Fruit fly (Drosophila melanogaster) whole organism, wandering third instar larva: ENCODE results near the gene rho-6.

ENCODE experiments used
- CG32264 ChIP-seq: fragments of 200-800 bp; sonication (Bioruptor generic); optimal IDR thresholded peaks from 2 replicates; lab custom pipeline; 2016; ENCODE audit warnings: missing biosample characterization, missing genetic modification characterization
- CrebA ChIP-seq: fragments of 200-800 bp; sonication (Bioruptor generic); optimal IDR thresholded peaks from 2 replicates; lab custom pipeline; 2016; ENCODE audit warnings: missing biosample characterization, mild to moderate bottlenecking, missing genetic modification characterization, borderline replicate concordance
- HLH106 ChIP-seq: fragments of 200-800 bp; optimal IDR thresholded peaks from 3 replicates; lab custom pipeline; 2019; ENCODE audit warnings: missing biosample characterization, mild to moderate bottlenecking, missing genetic modification characterization, moderate library complexity
- Hr78 ChIP-seq: fragments of >200 bp; optimal IDR thresholded peaks from 2 replicates; lab custom pipeline; 2017; ENCODE audit warnings: missing biosample characterization, missing genetic modification characterization
- N ChIP-seq: fragments of >200 bp; optimal IDR thresholded peaks from 2 replicates; lab custom pipeline; 2018; ENCODE audit warnings: missing biosample characterization, missing external identifiers, missing genetic modification characterization
- Rel ChIP-seq, 2 experiments: fragments of 200-800 bp; sonication (Bioruptor generic) in 1 of 2; optimal IDR thresholded peaks; 2 replicates in 1 of 2; 3 replicates in 1 of 2; lab custom pipeline; 2016 to 2019; ENCODE audit warnings: mild to moderate bottlenecking in 2 of 2, missing biosample characterization in 2 of 2, missing genetic modification characterization in 2 of 2, moderate library complexity in 1 of 2
- fru ChIP-seq: fragments of 200-800 bp; sonication (Bioruptor generic); optimal IDR thresholded peaks from 3 replicates; lab custom pipeline; 2016; ENCODE audit warnings: missing biosample characterization, mild to moderate bottlenecking, missing genetic modification characterization
- h ChIP-seq: fragments of 200-800 bp; sonication (Bioruptor generic); optimal IDR thresholded peaks from 3 replicates; lab custom pipeline; 2016; ENCODE audit warnings: missing biosample characterization, mild to moderate bottlenecking, missing genetic modification characterization
- lola ChIP-seq: fragments of >200 bp; optimal IDR thresholded peaks from 2 replicates; lab custom pipeline; 2017; ENCODE audit warnings: missing biosample characterization, missing genetic modification characterization
- pan ChIP-seq: fragments of >200 bp; optimal IDR thresholded peaks from 2 replicates; lab custom pipeline; 2017
- woc ChIP-seq: sonication (Bioruptor generic); optimal IDR thresholded peaks from 2 replicates; lab custom pipeline; 2016; ENCODE audit warnings: missing biosample characterization, mild to moderate bottlenecking, missing genetic modification characterization

DNA sequence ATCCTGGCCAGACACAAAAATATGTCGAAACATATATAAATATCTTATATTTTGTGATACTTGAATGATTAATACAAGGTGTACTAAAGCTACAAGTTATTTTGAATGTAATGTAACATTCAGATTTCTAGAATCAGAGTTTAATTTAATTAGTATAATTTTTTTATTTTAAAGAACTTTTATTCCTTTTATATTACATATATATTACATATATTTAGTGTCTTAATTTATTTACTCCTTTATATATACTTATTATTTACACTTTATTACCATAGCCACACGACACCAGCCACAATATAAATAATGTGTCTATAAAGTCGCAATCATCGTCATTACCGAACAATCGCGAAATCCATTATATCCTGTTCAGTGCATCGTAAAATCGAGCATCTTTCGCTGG, 41.7 kb downstream of the rho-6 start, which contains the start of gene Pex19:
- TF ChIP-seq fru (GFP tag; lab: Kevin White, UChicago) (no peak), pan (lab: Kevin White, UChicago) (no peak), lola (GFP tag; lab: Kevin White, UChicago) (no peak), CrebA (GFP tag; lab: Kevin White, UChicago) (no peak), woc (GFP tag; lab: Kevin White, UChicago) (no peak), h (no peak), CG32264 (no peak), N (GFP tag; lab: Kevin White, UChicago) (no peak), Rel (GFP tag; optimal IDR thresholded peaks at IDR 0.05; lab: Kevin White, UChicago) (no peak), Rel (tag; optimal IDR thresholded peaks at IDR 0.05; lab: Kevin White, UChicago) (no peak), HLH106 (tag; lab: Kevin White, UChicago) (no peak), Hr78 (GFP tag; lab: Kevin White, UChicago) (no peak)
